Worm (Caenorhabditis elegans) whole organism, L1 larva: ENCODE measurements around the gene H27A22.1.

ENCODE experiments used
- C04F5.9 ChIP-seq: sonication (generic microtip); optimal IDR thresholded peaks from 2 replicates; lab custom pipeline; 2016; ENCODE audit warnings: missing genetic modification characterization, missing compliant biosample characterization
- C16A3.4 ChIP-seq: fragments of 150-350 bp; optimal IDR thresholded peaks from 2 replicates; lab custom pipeline; 2014; ENCODE audit warnings: missing biosample characterization, missing genetic modification characterization
- F16B12.6 ChIP-seq: fragments of 150-350 bp; optimal IDR thresholded peaks from 2 replicates; lab custom pipeline; 2014; ENCODE audit warnings: missing biosample characterization, missing genetic modification characterization
- Y116A8C.19 ChIP-seq: sonication (generic microtip); optimal IDR thresholded peaks from 2 replicates; lab custom pipeline; 2016; ENCODE audit warnings: missing compliant biosample characterization, missing genetic modification characterization, borderline replicate concordance
- aha-1 ChIP-seq: fragments of 150-350 bp; optimal IDR thresholded peaks from 2 replicates; lab custom pipeline; 2014; ENCODE audit warnings: missing biosample characterization, missing genetic modification characterization
- alr-1 ChIP-seq: fragments of 200-800 bp; sonication (Bioruptor generic); optimal IDR thresholded peaks from 2 replicates; lab custom pipeline; 2018; ENCODE audit warnings: borderline replicate concordance, mild to moderate bottlenecking, missing genetic modification characterization, missing compliant biosample characterization
- aly-2 ChIP-seq: fragments of 150-350 bp; optimal IDR thresholded peaks from 2 replicates; lab custom pipeline; 2014; ENCODE audit warnings: missing biosample characterization, missing genetic modification characterization
- blmp-1 ChIP-seq: fragments of 150-350 bp; optimal IDR thresholded peaks from 2 replicates; lab custom pipeline; 2014; ENCODE audit warnings: missing biosample characterization, missing genetic modification characterization
- ceh-63 ChIP-seq: fragments of 200-800 bp; sonication (Bioruptor generic); optimal IDR thresholded peaks from 2 replicates; lab custom pipeline; 2018; ENCODE audit warnings: mild to moderate bottlenecking, missing genetic modification characterization, missing compliant biosample characterization
- ceh-8 ChIP-seq: fragments of 200-800 bp; sonication (Bioruptor generic); optimal IDR thresholded peaks from 2 replicates; lab custom pipeline; 2018; ENCODE audit warnings: mild to moderate bottlenecking, missing genetic modification characterization, moderate library complexity, missing compliant biosample characterization
- dpl-1 ChIP-seq, 3 experiments: fragments of 150-350 bp in 2 of 3; sonication (generic microtip) in 1 of 3; optimal IDR thresholded peaks; 2 replicates each; lab custom pipeline; 2014 to 2017; ENCODE audit warnings: missing biosample characterization in 3 of 3, missing genetic modification characterization in 3 of 3, missing genetic modification reagents in 3 of 3
- dsc-1 ChIP-seq: sonication (generic microtip); optimal IDR thresholded peaks from 2 replicates; lab custom pipeline; 2016; ENCODE audit warnings: mild to moderate bottlenecking, missing genetic modification characterization, missing compliant biosample characterization
- egl-13 ChIP-seq: sonication (generic microtip); optimal IDR thresholded peaks from 2 replicates; lab custom pipeline; 2016; ENCODE audit warnings: missing genotype, missing genetic modification reagents, missing genetic modification characterization, missing compliant biosample characterization
- egl-27 ChIP-seq, 2 experiments: fragments of 150-350 bp in 1 of 2; sonication (generic microtip); optimal IDR thresholded peaks; 3 replicates each; lab custom pipeline; 2017 to 2018; ENCODE audit warnings: missing biosample characterization in 2 of 2, missing genetic modification characterization in 2 of 2, missing genetic modification reagents in 2 of 2
- elt-2 ChIP-seq: sonication (generic microtip); optimal IDR thresholded peaks from 2 replicates; lab custom pipeline; 2016; ENCODE audit warnings: missing genetic modification characterization, mild to moderate bottlenecking, inconsistent platforms, missing compliant biosample characterization, missing genetic modification reagents
- elt-3 ChIP-seq, 6 experiments: fragments of 150-350 bp in 1 of 6; sonication (generic microtip); optimal IDR thresholded peaks; 2 replicates each; lab custom pipeline; 2017 to 2018; ENCODE audit warnings: missing biosample characterization in 6 of 6, missing genetic modification characterization in 6 of 6, inconsistent platforms in 1 of 6
- fkh-10 ChIP-seq: sonication (generic microtip); optimal IDR thresholded peaks from 2 replicates; lab custom pipeline; 2017; ENCODE audit warnings: missing biosample characterization, missing genetic modification reagents, missing genetic modification characterization
- hlh-4 ChIP-seq: sonication (generic microtip); optimal IDR thresholded peaks from 2 replicates; lab custom pipeline; 2016; ENCODE audit warnings: mild to moderate bottlenecking, missing genetic modification characterization, missing compliant biosample characterization
- isw-1 ChIP-seq: fragments of 200-800 bp; sonication (Bioruptor generic); IDR thresholded peaks from 2 replicates; pipeline ENCODE4 v1.3.6; 2022; ENCODE audit warnings: missing genetic modification characterization, missing compliant biosample characterization
- lin-13 ChIP-seq: fragments of 150-350 bp; optimal IDR thresholded peaks from 2 replicates; lab custom pipeline; 2014; ENCODE audit warnings: missing biosample characterization, missing genetic modification reagents, missing genetic modification characterization
- lin-35 ChIP-seq, 2 experiments: fragments of 150-350 bp; optimal IDR thresholded peaks; 2 replicates each; lab custom pipeline; 2014; ENCODE audit warnings: missing biosample characterization in 2 of 2, missing genetic modification characterization in 2 of 2, missing genetic modification reagents in 2 of 2
- lir-3 ChIP-seq: sonication (generic microtip); optimal IDR thresholded peaks from 2 replicates; lab custom pipeline; 2016; ENCODE audit warnings: mild to moderate bottlenecking, missing genetic modification characterization, moderate library complexity, missing compliant biosample characterization; ENCODE audit not compliant: poor library complexity
- lsy-2 ChIP-seq, 2 experiments: fragments of 150-350 bp; optimal IDR thresholded peaks; 2 replicates each; lab custom pipeline; 2014; ENCODE audit warnings: missing biosample characterization in 2 of 2, missing genetic modification characterization in 2 of 2
- mdl-1 ChIP-seq, 2 experiments: fragments of 150-350 bp; optimal IDR thresholded peaks; 2 replicates each; lab custom pipeline; 2014 to 2017; ENCODE audit warnings: missing biosample characterization in 2 of 2, missing genetic modification characterization in 2 of 2, inconsistent platforms in 1 of 2
- mef-2 ChIP-seq: fragments of 150-350 bp; optimal IDR thresholded peaks from 2 replicates; lab custom pipeline; 2014; ENCODE audit warnings: missing biosample characterization, missing genetic modification characterization
- nhr-12 ChIP-seq: sonication (generic microtip); optimal IDR thresholded peaks from 2 replicates; lab custom pipeline; 2017; ENCODE audit warnings: missing biosample characterization, missing genetic modification characterization
- nhr-19 ChIP-seq: fragments of 200-800 bp; sonication (Bioruptor generic); conservative IDR thresholded peaks from 2 replicates; pipeline ENCODE4 v1.3.6; 2022; ENCODE audit warnings: missing genetic modification characterization, missing compliant biosample characterization
- nhr-237 ChIP-seq: fragments of 150-350 bp; optimal IDR thresholded peaks from 2 replicates; lab custom pipeline; 2014; ENCODE audit warnings: missing biosample characterization, missing genetic modification characterization
- nhr-28 ChIP-seq: fragments of 150-350 bp; optimal IDR thresholded peaks from 2 replicates; lab custom pipeline; 2014; ENCODE audit warnings: missing biosample characterization, missing genetic modification characterization
- nhr-47 ChIP-seq: sonication (generic microtip); optimal IDR thresholded peaks from 2 replicates; lab custom pipeline; 2016; ENCODE audit warnings: mild to moderate bottlenecking, missing genetic modification characterization, moderate library complexity, missing compliant biosample characterization
- nhr-71 ChIP-seq: sonication (generic microtip); optimal IDR thresholded peaks from 2 replicates; lab custom pipeline; 2016; ENCODE audit warnings: mild to moderate bottlenecking, missing genetic modification characterization, moderate library complexity, missing compliant biosample characterization
- nhr-76 ChIP-seq: sonication (generic microtip); optimal IDR thresholded peaks from 2 replicates; lab custom pipeline; 2017; ENCODE audit warnings: missing biosample characterization, missing genetic modification characterization
- nhr-85 ChIP-seq: sonication (generic microtip); peaks from one replicate; lab custom pipeline; 2016; ENCODE audit warnings: missing genetic modification characterization, inconsistent platforms, missing compliant biosample characterization
- nhr-90 ChIP-seq: sonication (generic microtip); optimal IDR thresholded peaks from 2 replicates; lab custom pipeline; 2016; ENCODE audit warnings: mild to moderate bottlenecking, missing genetic modification characterization, missing compliant biosample characterization; ENCODE audit not compliant: poor library complexity
- pax-3 ChIP-seq: fragments of 200-800 bp; sonication (Bioruptor generic); optimal IDR thresholded peaks from 2 replicates; lab custom pipeline; 2018; ENCODE audit warnings: mild to moderate bottlenecking, missing genetic modification characterization, moderate library complexity, missing compliant biosample characterization
- rnt-1 ChIP-seq: sonication (generic microtip); optimal IDR thresholded peaks from 2 replicates; lab custom pipeline; 2016; ENCODE audit warnings: mild to moderate bottlenecking, missing genetic modification characterization, moderate library complexity, missing compliant biosample characterization
- sox-4 ChIP-seq: sonication (generic microtip); optimal IDR thresholded peaks from 2 replicates; lab custom pipeline; 2016; ENCODE audit warnings: missing genetic modification characterization, missing compliant biosample characterization
- swsn-7 ChIP-seq: sonication (generic microtip); optimal IDR thresholded peaks from 2 replicates; lab custom pipeline; 2016; ENCODE audit warnings: missing genetic modification characterization, missing compliant biosample characterization
- tlp-1 ChIP-seq: fragments of 150-350 bp; optimal IDR thresholded peaks from 2 replicates; lab custom pipeline; 2014; ENCODE audit warnings: missing biosample characterization, missing genetic modification characterization
- unc-62 ChIP-seq: fragments of 150-350 bp; optimal IDR thresholded peaks from 2 replicates; lab custom pipeline; 2014; ENCODE audit warnings: missing biosample characterization, missing genetic modification reagents, missing genetic modification characterization
- unc-86 ChIP-seq: sonication (generic microtip); optimal IDR thresholded peaks from 2 replicates; lab custom pipeline; 2016; ENCODE audit warnings: missing genetic modification characterization, missing compliant biosample characterization

The H27A22.1 gene

DNA sequence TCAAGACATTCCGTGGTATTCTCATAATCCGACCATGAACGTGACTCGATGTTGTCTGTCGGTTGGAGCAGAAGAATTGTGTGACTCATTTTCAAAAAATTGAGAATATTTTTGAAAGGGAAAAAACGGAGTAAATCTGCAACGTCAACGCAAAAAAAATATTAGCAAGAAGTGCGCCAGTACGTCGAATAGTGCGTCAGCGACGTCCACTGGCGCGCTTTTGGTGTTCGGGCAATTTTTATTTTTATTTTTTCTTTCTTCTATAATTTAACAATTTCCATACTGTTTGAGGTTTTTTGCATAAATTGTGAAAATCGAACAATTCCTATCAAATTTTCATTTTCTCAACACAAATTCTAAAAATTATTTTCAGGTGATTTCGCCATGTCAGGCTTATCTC, 23.4 kb upstream of the H27A22.1 start, which contains the start of the genes erh-1 and lpd-9 (continued):
- TF ChIP-seq nhr-85, result peak; percentile 87
- no peak for TF ChIP-seq Y116A8C.19 (tag; lab: Kevin White, UChicago)
- peak; percentile 17 for TF ChIP-seq fkh-10
- no peak for TF ChIP-seq alr-1 (tag; lab: Kevin White, UChicago)
- peak; percentile 29 for TF ChIP-seq aly-2 (tag; lab: Kevin White, UChicago)
- TF ChIP-seq mef-2 (tag; lab: Kevin White, UChicago), result no peak
- TF ChIP-seq elt-3 (tag; optimal IDR thresholded peaks at IDR 0.05; lab: Kevin White, UChicago), result peak in 1 of 6 experiments; percentile 34
- TF ChIP-seq sox-4 (tag; lab: Kevin White, UChicago), result peak; percentile 28
- peak; percentile 75 to 83 (median 79) for TF ChIP-seq dpl-1 (GFP tag; optimal IDR thresholded peaks at IDR 0.05; lab: Kevin White, UChicago)
- TF ChIP-seq ceh-8 (GFP tag; lab: Kevin White, UChicago), result peak; percentile 51

DNA sequence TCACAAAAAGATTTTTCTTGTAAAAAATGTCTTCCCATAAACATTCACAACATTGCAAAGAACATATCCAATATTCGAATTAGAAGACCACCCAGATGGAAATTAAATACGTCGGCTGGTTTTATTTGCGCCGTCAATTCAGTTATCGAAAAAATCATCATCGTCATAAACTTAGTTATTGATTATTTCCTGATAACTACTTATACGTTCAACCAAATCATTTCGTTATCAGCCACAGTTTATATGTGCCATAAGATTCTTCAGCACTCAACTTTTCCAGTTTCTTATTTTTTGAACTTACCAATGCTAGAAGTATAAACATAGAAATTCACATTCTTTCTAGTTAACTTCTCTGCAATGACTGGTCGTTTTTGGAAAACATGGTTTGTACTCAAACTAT, 21.7 kb upstream of the H27A22.1 start:
- no peak for TF ChIP-seq unc-62 (GFP tag; lab: Kevin White, UChicago)
- TF ChIP-seq elt-2 (tag; lab: Kevin White, UChicago), result peak; percentile 40
- no peak for TF ChIP-seq lin-13 (GFP tag; lab: Kevin White, UChicago)
- peak; percentile 56 for TF ChIP-seq tlp-1 (tag; lab: Kevin White, UChicago)
- TF ChIP-seq C04F5.9, result no peak
- peak in 1 of 2 experiments; percentile 9 for TF ChIP-seq lin-35 (GFP tag; optimal IDR thresholded peaks at IDR 0.05; lab: Kevin White, UChicago)
- no peak for TF ChIP-seq nhr-28 (tag; lab: Kevin White, UChicago)

- TF ChIP-seq egl-27 (tag; optimal IDR thresholded peaks at IDR 0.05; lab: Kevin White, UChicago), result no peak
- TF ChIP-seq elt-2 (tag; lab: Kevin White, UChicago), result peak; percentile 25
- no peak for TF ChIP-seq blmp-1 (tag; lab: Kevin White, UChicago)
- TF ChIP-seq, all 84 proteins: peak for 1
Observed at ce11 chrV:10581837-10582300, 20.5 kb upstream of the H27A22.1 start, which contains the start of gene T21C9.6. T21C9.6 (plus strand) TSS chrV:10581887.

- no peak for TF ChIP-seq nhr-237
- TF ChIP-seq unc-86, result no peak
Observed at ce11 chrV:10588694-10589093, 13.7 kb upstream of the H27A22.1 start, which contains the start of gene srg-32. srg-32 (minus strand) TSS chrV:10588794.

ce11 chrV:10589774-10590528, 12.4 kb upstream of the H27A22.1 start, which contains the start of gene ttr-23:
ttr-23 (minus strand) TSS chrV:10589860.
- TF ChIP-seq lir-3 (tag; lab: Kevin White, UChicago) (no peak), elt-2 (tag; lab: Kevin White, UChicago) (peak; percentile 83), lsy-2 (tag; optimal IDR thresholded peaks at IDR 0.05; lab: Kevin White, UChicago) (no peak), nhr-85 (peak; percentile 66), C16A3.4 (no peak), nhr-237 (no peak), elt-3 (tag; optimal IDR thresholded peaks at IDR 0.05; lab: Kevin White, UChicago) (no peak), nhr-90 (tag; lab: Kevin White, UChicago) (no peak), nhr-47 (tag; lab: Kevin White, UChicago) (no peak), aha-1 (tag; lab: Kevin White, UChicago) (no peak), swsn-7 (tag; lab: Kevin White, UChicago) (no peak), egl-13 (tag; lab: Kevin White, UChicago) (no peak), unc-62 (GFP tag; lab: Kevin White, UChicago) (no peak), alr-1 (tag; lab: Kevin White, UChicago) (no peak), F16B12.6 (tag; lab: Kevin White, UChicago) (no peak), nhr-76 (tag; lab: Kevin White, UChicago) (no peak), dsc-1 (tag; lab: Kevin White, UChicago) (no peak), lin-35 (GFP tag; optimal IDR thresholded peaks at IDR 0.05; lab: Kevin White, UChicago) (peak in 1 of 2 experiments; percentile 43), pax-3 (tag; lab: Kevin White, UChicago) (no peak), lin-13 (GFP tag; lab: Kevin White, UChicago) (no peak), nhr-12 (tag; lab: Kevin White, UChicago) (no peak), mdl-1 (tag; optimal IDR thresholded peaks at IDR 0.05; lab: Kevin White, UChicago) (no peak), nhr-71 (peak; percentile 62), rnt-1 (tag; lab: Kevin White, UChicago) (no peak), nhr-19 (GFP tag; lab: Robert Waterston, UW) (no peak), ceh-63 (GFP tag; lab: Kevin White, UChicago) (no peak), hlh-4 (tag; lab: Kevin White, UChicago) (no peak), isw-1 (GFP tag; lab: Robert Waterston, UW) (no peak)
